Fruit fly (Drosophila melanogaster): ENCODE data around the gene Ser.

Gene Ser

dm6 chr3R:27160858-27161257 is 33.2 kb downstream of the Ser start, which contains the start of gene CG5909:
TSS of gene CG5909 (plus strand) at chr3R:27161158.
- no peak for TF ChIP-seq rn (GFP tag; IDR thresholded peaks at IDR 0.05)
- no peak for TF ChIP-seq EcR (GFP tag; optimal IDR thresholded peaks at IDR 0.05)
- no peak for TF ChIP-seq CG32121 (GFP tag; IDR thresholded peaks at IDR 0.05)
- no peak for TF ChIP-seq CG17806 (tag; optimal IDR thresholded peaks at IDR 0.05)
- no peak for TF ChIP-seq CG13204 (GFP tag; optimal IDR thresholded peaks at IDR 0.05)
- TF ChIP-seq CG10348 (GFP tag; IDR thresholded peaks at IDR 0.05): no peak

- no peak for TF ChIP-seq rn (GFP tag; IDR thresholded peaks at IDR 0.05)
- TF ChIP-seq EcR (GFP tag; optimal IDR thresholded peaks at IDR 0.05): no peak
- TF ChIP-seq CG8301 (tag; optimal IDR thresholded peaks at IDR 0.05): no peak
- TF ChIP-seq CG32121 (GFP tag; IDR thresholded peaks at IDR 0.05): no peak
- TF ChIP-seq CG12605 (GFP tag; IDR thresholded peaks at IDR 0.05): no peak
- TF ChIP-seq CG9948 (tag; optimal IDR thresholded peaks at IDR 0.05): no peak
- no peak for TF ChIP-seq Ets98B (GFP tag; IDR thresholded peaks at IDR 0.05)
- no peak for TF ChIP-seq Snoo (tag; optimal IDR thresholded peaks at IDR 0.05)
- TF ChIP-seq gl (tag; optimal IDR thresholded peaks at IDR 0.05): no peak
- TF ChIP-seq fd96Ca (GFP tag; IDR thresholded peaks at IDR 0.05): no peak
- TF ChIP-seq CG10348 (GFP tag; IDR thresholded peaks at IDR 0.05): no peak
- TF ChIP-seq CG15710 (tag; optimal IDR thresholded peaks at IDR 0.05): no peak
- no peak for TF ChIP-seq Pif1B (GFP tag; optimal IDR thresholded peaks at IDR 0.05)
- TF ChIP-seq CG14655 (GFP tag; optimal IDR thresholded peaks at IDR 0.05): no peak
- TF ChIP-seq CG34367 (tag; optimal IDR thresholded peaks at IDR 0.05): no peak
Observed at dm6 chr3R:27159870-27160269, 34.2 kb downstream of the Ser start.

- 0 out of 3 replicates have a peak, but pooled peaks have one; percentile 15 for TF ChIP-seq CG4496 (GFP tag; IDR thresholded peaks at IDR 0.05)
- peak; percentile 32; the same call in 1 of the 2 replicates for TF ChIP-seq Ets98B (GFP tag; IDR thresholded peaks at IDR 0.05)
- no peak for TF ChIP-seq CG13204 (GFP tag; optimal IDR thresholded peaks at IDR 0.05)
- TF ChIP-seq Pif1A (GFP tag; optimal IDR thresholded peaks at IDR 0.05): no peak
- TF ChIP-seq CG8159 (tag; optimal IDR thresholded peaks at IDR 0.05): no peak
- no peak for TF ChIP-seq Snoo (tag; optimal IDR thresholded peaks at IDR 0.05)
- TF ChIP-seq rn (GFP tag; IDR thresholded peaks at IDR 0.05): no peak
- TF ChIP-seq CG10348 (GFP tag; IDR thresholded peaks at IDR 0.05): no peak
- no peak for TF ChIP-seq CG15710 (tag; optimal IDR thresholded peaks at IDR 0.05)
- TF ChIP-seq CG34367 (tag; optimal IDR thresholded peaks at IDR 0.05): no peak
- no peak for TF ChIP-seq CG12605 (GFP tag; IDR thresholded peaks at IDR 0.05)
Observed at dm6 chr3R:27157814-27158213, 36.3 kb downstream of the Ser start, which contains the start of gene grass. TSS of gene grass (plus strand) at chr3R:27157948.

- TF ChIP-seq CG14655 (GFP tag; optimal IDR thresholded peaks at IDR 0.05) (no peak), CG4496 (GFP tag; IDR thresholded peaks at IDR 0.05) (no peak), CG10348 (GFP tag; IDR thresholded peaks at IDR 0.05) (no peak), EcR (GFP tag; optimal IDR thresholded peaks at IDR 0.05) (no peak), Pif1B (GFP tag; optimal IDR thresholded peaks at IDR 0.05) (no peak), CG12605 (GFP tag; IDR thresholded peaks at IDR 0.05) (no peak), CG34367 (tag; optimal IDR thresholded peaks at IDR 0.05) (no peak), CG8301 (tag; optimal IDR thresholded peaks at IDR 0.05) (no peak), gl (tag; optimal IDR thresholded peaks at IDR 0.05) (no peak), CG15710 (tag; optimal IDR thresholded peaks at IDR 0.05) (no peak), Ets98B (GFP tag; IDR thresholded peaks at IDR 0.05) (no peak), Snoo (tag; optimal IDR thresholded peaks at IDR 0.05) (no peak), D1 (tag; optimal IDR thresholded peaks at IDR 0.05) (no peak)
Observed at dm6 chr3R:27154001-27154400, 40.1 kb downstream of the Ser start.

- peak; percentile 57 for TF ChIP-seq CG8159 (tag; optimal IDR thresholded peaks at IDR 0.05)
- TF ChIP-seq CG4496 (GFP tag; IDR thresholded peaks at IDR 0.05): no peak
- no peak for TF ChIP-seq D1 (tag; optimal IDR thresholded peaks at IDR 0.05)
- TF ChIP-seq CG32121 (GFP tag; IDR thresholded peaks at IDR 0.05): no peak
- peak; percentile 63 for TF ChIP-seq CG14655 (GFP tag; optimal IDR thresholded peaks at IDR 0.05)
- peak; percentile 31 for TF ChIP-seq CG17806 (tag; optimal IDR thresholded peaks at IDR 0.05)
- TF ChIP-seq CG34367 (tag; optimal IDR thresholded peaks at IDR 0.05): peak; percentile 4
- peak; percentile 41 for TF ChIP-seq CG15710 (tag; optimal IDR thresholded peaks at IDR 0.05)
- TF ChIP-seq CG13204 (GFP tag; optimal IDR thresholded peaks at IDR 0.05): peak; percentile 17
- TF ChIP-seq rn (GFP tag; IDR thresholded peaks at IDR 0.05): no peak
- TF ChIP-seq CG9948 (tag; optimal IDR thresholded peaks at IDR 0.05): peak; percentile 37
- no peak for TF ChIP-seq Ets98B (GFP tag; IDR thresholded peaks at IDR 0.05)
- TF ChIP-seq Snoo (tag; optimal IDR thresholded peaks at IDR 0.05): peak; percentile 2
- peak; percentile 13 for TF ChIP-seq CG8301 (tag; optimal IDR thresholded peaks at IDR 0.05)
- TF ChIP-seq Pif1A (GFP tag; optimal IDR thresholded peaks at IDR 0.05): no peak
- TF ChIP-seq EcR (GFP tag; optimal IDR thresholded peaks at IDR 0.05): no peak
- TF ChIP-seq Pif1B (GFP tag; optimal IDR thresholded peaks at IDR 0.05): no peak
- no peak for TF ChIP-seq fd96Ca (GFP tag; IDR thresholded peaks at IDR 0.05)
Observed at dm6 chr3R:27153062-27153878, 40.8 kb downstream of the Ser start.
